Worm (Caenorhabditis elegans): ENCODE data around the gene T03F7.6.
A peak's percentile ranks its signal among the peaks of the same experiment; 100 is the strongest.

T03F7.6 gene

ce11 chrV:11263025-11263424 lies 31.5 kb upstream of the T03F7.6 start, which contains the start of gene F07B10.4:
Gene F07B10.4 (minus strand): TSS chrV:11263125.
- TF ChIP-seq Y79H2A.3 (GFP tag; conservative IDR thresholded peaks at IDR 0.05): no peak
- no peak for TF ChIP-seq cebp-1 (GFP tag; IDR thresholded peaks at IDR 0.05)
- no peak for TF ChIP-seq cebp-1 (tag; optimal IDR thresholded peaks at IDR 0.05)
- no peak for TF ChIP-seq somi-1 (GFP tag; optimal IDR thresholded peaks at IDR 0.05)
- no peak for TF ChIP-seq ceh-100 (GFP tag; IDR thresholded peaks at IDR 0.05)
- TF ChIP-seq madf-10 (tag; optimal IDR thresholded peaks at IDR 0.05): no peak
- no peak for TF ChIP-seq sdz-38 (tag; optimal IDR thresholded peaks at IDR 0.05)
- TF ChIP-seq fkh-3 (tag; optimal IDR thresholded peaks at IDR 0.05): no peak
- TF ChIP-seq tbx-9 (tag; optimal IDR thresholded peaks at IDR 0.05; ENCODE audit: borderline replicate concordance): no peak
- no peak for TF ChIP-seq chd-7 (tag; optimal IDR thresholded peaks at IDR 0.05)
- no peak for TF ChIP-seq bed-1 (GFP tag; IDR thresholded peaks at IDR 0.05)
- TF ChIP-seq ceh-27 (GFP tag; optimal IDR thresholded peaks at IDR 0.05): no peak
- no peak for TF ChIP-seq nhr-27 (tag; optimal IDR thresholded peaks at IDR 0.05)
- TF ChIP-seq nfya-2 (GFP tag; IDR thresholded peaks at IDR 0.05): no peak
- no peak for TF ChIP-seq nhr-179 (tag; optimal IDR thresholded peaks at IDR 0.05)
- TF ChIP-seq mel-28 (tag; optimal IDR thresholded peaks at IDR 0.05; ENCODE audit: borderline replicate concordance): no peak

- no peak for TF ChIP-seq Y79H2A.3 (GFP tag; conservative IDR thresholded peaks at IDR 0.05)
- TF ChIP-seq F57C9.4 (tag; optimal IDR thresholded peaks at IDR 0.05): no peak
- TF ChIP-seq nhr-80 (tag; optimal IDR thresholded peaks at IDR 0.05): peak; percentile 61
These were observed 29.0 kb upstream of the T03F7.6 start, which contains the start of gene cln-3.1 for ce11 chrV:11265482-11265881. Gene cln-3.1 (minus strand): TSS chrV:11265652.

- TF ChIP-seq nhr-80 (tag; optimal IDR thresholded peaks at IDR 0.05): no peak
- TF ChIP-seq efl-1 (GFP tag; optimal IDR thresholded peaks at IDR 0.05): no peak
- no peak for TF ChIP-seq F57A8.1 (GFP tag; optimal IDR thresholded peaks at IDR 0.05)
- TF ChIP-seq K11D2.4 (GFP tag; IDR thresholded peaks at IDR 0.05): no peak
- no peak for TF ChIP-seq bed-2 (GFP tag; IDR thresholded peaks at IDR 0.05)
These were observed 27.8 kb upstream of the T03F7.6 start, which contains the start of gene str-116 for ce11 chrV:11266681-11267080. Gene str-116 (plus strand): TSS chrV:11266981.

- TF ChIP-seq aptf-2 (GFP tag; conservative IDR thresholded peaks at IDR 0.05) (no peak), lin-26 (GFP tag; IDR thresholded peaks at IDR 0.05) (no peak)
These were observed 25.7 kb upstream of the T03F7.6 start, which contains the start of gene str-115 for ce11 chrV:11268791-11269190. Gene str-115 (plus strand): TSS chrV:11269091.

- no peak for TF ChIP-seq aptf-3 (GFP tag; IDR thresholded peaks at IDR 0.05)
These were observed 23.4 kb upstream of the T03F7.6 start, which contains the start of gene clec-222 for ce11 chrV:11271051-11271450. Gene clec-222 (plus strand): TSS chrV:11271351.

DNA sequence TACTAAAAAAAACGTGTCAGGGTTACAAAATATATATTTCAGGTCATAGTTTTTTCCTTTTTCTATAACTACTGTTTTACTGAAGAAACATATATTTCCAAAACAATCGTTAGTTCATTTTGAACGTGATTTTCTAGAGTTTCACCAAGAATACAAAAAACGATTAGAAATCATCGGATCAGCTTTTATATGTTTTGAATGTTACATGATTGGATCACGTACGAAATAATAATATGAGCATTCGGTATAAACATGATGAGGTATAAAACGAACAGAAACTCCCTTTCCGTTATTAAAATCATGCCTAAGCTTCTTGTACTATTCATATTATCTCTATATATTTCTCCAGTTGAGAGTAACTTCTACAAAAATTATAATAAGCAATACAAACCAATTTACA lies 21.6 kb upstream of the T03F7.6 start, which contains the start of gene clec-223:
Gene clec-223 (plus strand): TSS at position 301 of the 400 bp plus-strand sequence.
- no peak for TF ChIP-seq mel-28 (tag; optimal IDR thresholded peaks at IDR 0.05; ENCODE audit: borderline replicate concordance)
- no peak for TF ChIP-seq nhr-80 (tag; optimal IDR thresholded peaks at IDR 0.05)
- TF ChIP-seq B0336.3 (GFP tag; IDR thresholded peaks at IDR 0.05): no peak
- no peak for TF ChIP-seq gei-17 (GFP tag; optimal IDR thresholded peaks at IDR 0.05)
- TF ChIP-seq ama-1 (optimal IDR thresholded peaks at IDR 0.05): no peak
- no peak for TF ChIP-seq ama-1 (GFP tag; optimal IDR thresholded peaks at IDR 0.05)
- no peak for TF ChIP-seq hmg-1.2 (GFP tag; IDR thresholded peaks at IDR 0.05)
- no peak for TF ChIP-seq pha-4 (tag; optimal IDR thresholded peaks at IDR 0.05)
- TF ChIP-seq hrde-1 (tag; optimal IDR thresholded peaks at IDR 0.05; ENCODE audit: borderline replicate concordance): no peak
- no peak for TF ChIP-seq C06A6.2 (GFP tag; conservative IDR thresholded peaks at IDR 0.05)
- TF ChIP-seq rpc-1 (optimal IDR thresholded peaks at IDR 0.05): no peak
- TF ChIP-seq rpc-1 (tag; optimal IDR thresholded peaks at IDR 0.05): no peak
- TF ChIP-seq C17E4.6 (GFP tag; IDR thresholded peaks at IDR 0.05): no peak
- no peak for TF ChIP-seq ZK185.1 (tag; optimal IDR thresholded peaks at IDR 0.05; ENCODE audit: poor library complexity, severe bottlenecking)
- no peak for TF ChIP-seq ceh-79 (tag; optimal IDR thresholded peaks at IDR 0.05)
- TF ChIP-seq ztf-26 (tag; optimal IDR thresholded peaks at IDR 0.05): no peak

All from whole organism, young adult.